Worm (Caenorhabditis elegans) whole organism, young adult: ENCODE measurements around the gene olrn-1.

ENCODE experiments used
- B0019.2 ChIP-seq: fragments of 200-800 bp; sonication (Bioruptor generic); conservative IDR thresholded peaks from 2 replicates; pipeline ENCODE4 v1.3.6; 2022; ENCODE audit warnings: missing genetic modification reagents, missing genetic modification characterization, missing compliant biosample characterization
- B0035.1 ChIP-seq: sonication (generic microtip); optimal IDR thresholded peaks from 2 replicates; lab custom pipeline; 2016; ENCODE audit warnings: missing genetic modification characterization, mild to moderate bottlenecking, missing compliant biosample characterization, missing genotype, missing genetic modification reagents
- C06A6.2 ChIP-seq: fragments of 200-800 bp; sonication (Bioruptor generic); conservative IDR thresholded peaks from 2 replicates; pipeline ENCODE4 v1.3.6; 2022; ENCODE audit warnings: missing genetic modification characterization, missing compliant biosample characterization
- F10E7.11 ChIP-seq: sonication (generic microtip); optimal IDR thresholded peaks from 2 replicates; lab custom pipeline; 2017; ENCODE audit warnings: mild to moderate bottlenecking, missing genetic modification characterization, moderate library complexity, missing compliant biosample characterization
- F37B4.10 ChIP-seq: fragments of 200-800 bp; sonication (Bioruptor generic); IDR thresholded peaks from 2 replicates; pipeline ENCODE4 v1.3.6; 2022; ENCODE audit warnings: missing genetic modification characterization, missing compliant biosample characterization
- F39B2.1 ChIP-seq: fragments of 200-800 bp; sonication (Bioruptor generic); IDR thresholded peaks from 2 replicates; pipeline ENCODE4 v1.3.6; 2022; ENCODE audit warnings: missing genetic modification reagents, missing genetic modification characterization, missing compliant biosample characterization
- F49E8.2 ChIP-seq: sonication (generic microtip); optimal IDR thresholded peaks from 3 replicates; lab custom pipeline; 2017; ENCODE audit warnings: missing genetic modification characterization, mild to moderate bottlenecking, missing compliant biosample characterization, antibody characterized with exemption, moderate library complexity; ENCODE audit not compliant: insufficient read depth
- F52B5.7 ChIP-seq: sonication (generic microtip); optimal IDR thresholded peaks from 2 replicates; lab custom pipeline; 2016; ENCODE audit warnings: mild to moderate bottlenecking, missing genetic modification characterization, missing compliant biosample characterization
- T26A5.8 ChIP-seq: sonication (generic microtip); optimal IDR thresholded peaks from 2 replicates; lab custom pipeline; 2016; ENCODE audit warnings: missing genetic modification characterization, missing compliant biosample characterization
- Y67H2A.10 ChIP-seq: fragments of 200-800 bp; sonication (Bioruptor generic); conservative IDR thresholded peaks from 2 replicates; pipeline ENCODE4 v1.3.6; 2022; ENCODE audit warnings: missing genetic modification reagents, missing genetic modification characterization, missing compliant biosample characterization
- ZK185.1 ChIP-seq: sonication (generic microtip); optimal IDR thresholded peaks from 2 replicates; lab custom pipeline; 2016; ENCODE audit warnings: mild to moderate bottlenecking, missing genetic modification characterization, missing compliant biosample characterization; ENCODE audit not compliant: poor library complexity, severe bottlenecking
- akir-1 ChIP-seq: fragments of 200-800 bp; sonication (Bioruptor generic); optimal IDR thresholded peaks from 2 replicates; lab custom pipeline; 2018; ENCODE audit warnings: mild to moderate bottlenecking, missing genetic modification characterization, moderate library complexity, missing compliant biosample characterization
- aptf-3 ChIP-seq: fragments of 200-800 bp; sonication (Bioruptor generic); IDR thresholded peaks from 2 replicates; pipeline ENCODE4 v1.3.6; 2022; ENCODE audit warnings: missing genetic modification characterization, missing compliant biosample characterization
- attf-5 ChIP-seq: fragments of 200-800 bp; sonication (Bioruptor generic); optimal IDR thresholded peaks from 2 replicates; lab custom pipeline; 2018; ENCODE audit warnings: mild to moderate bottlenecking, missing genetic modification characterization, missing compliant biosample characterization
- cebp-1 ChIP-seq, 2 experiments: fragments of 200-800 bp in 1 of 2; sonication (Bioruptor generic) in 1 of 2; sonication (generic microtip) in 1 of 2; IDR thresholded peaks in 1 of 2; optimal IDR thresholded peaks in 1 of 2; 2 replicates each; pipeline versions ENCODE4 v1.3.6 to Lab custom; 2017 to 2022; ENCODE audit warnings: missing compliant biosample characterization in 2 of 2, missing genetic modification characterization in 2 of 2, mild to moderate bottlenecking in 1 of 2, missing genetic modification reagents in 1 of 2, moderate library complexity in 1 of 2
- ceh-27 ChIP-seq: fragments of 200-800 bp; sonication (Bioruptor generic); optimal IDR thresholded peaks from 2 replicates; lab custom pipeline; 2018; ENCODE audit warnings: mild to moderate bottlenecking, missing genetic modification characterization, moderate library complexity, missing compliant biosample characterization
- die-1 ChIP-seq: sonication (generic microtip); optimal IDR thresholded peaks from 2 replicates; lab custom pipeline; 2016; ENCODE audit warnings: missing genotype, mild to moderate bottlenecking, missing genetic modification characterization, missing compliant biosample characterization
- dox-1 ChIP-seq: fragments of 200-800 bp; sonication (Bioruptor generic); IDR thresholded peaks from 2 replicates; pipeline ENCODE4 v1.3.6; 2022; ENCODE audit warnings: missing genetic modification reagents, missing genetic modification characterization, missing compliant biosample characterization
- dpff-1 ChIP-seq: sonication (generic microtip); optimal IDR thresholded peaks from 2 replicates; lab custom pipeline; 2017; ENCODE audit warnings: mild to moderate bottlenecking, missing genetic modification characterization, missing compliant biosample characterization
- egrh-3 ChIP-seq: fragments of 200-800 bp; sonication (Bioruptor generic); IDR thresholded peaks from 2 replicates; pipeline ENCODE4 v1.3.6; 2022; ENCODE audit warnings: missing genetic modification reagents, missing genetic modification characterization, missing compliant biosample characterization
- hmg-20 ChIP-seq: fragments of 200-800 bp; sonication (Bioruptor generic); IDR thresholded peaks from 2 replicates; pipeline ENCODE4 v1.3.6; 2022; ENCODE audit warnings: missing genetic modification reagents, missing genetic modification characterization, missing compliant biosample characterization
- hsf-1 ChIP-seq: fragments of 200-800 bp; sonication (Bioruptor generic); IDR thresholded peaks from 2 replicates; pipeline ENCODE4 v1.3.6; 2022; ENCODE audit warnings: missing genetic modification reagents, missing genetic modification characterization, missing compliant biosample characterization
- lag-1 ChIP-seq: fragments of 200-800 bp; sonication (Bioruptor generic); IDR thresholded peaks from 2 replicates; pipeline ENCODE4 v1.3.6; 2022; ENCODE audit warnings: missing genetic modification reagents, missing genetic modification characterization, missing compliant biosample characterization
- mcd-1 ChIP-seq: fragments of 200-800 bp; sonication (Bioruptor generic); IDR thresholded peaks from 2 replicates; pipeline ENCODE4 v1.3.6; 2022; ENCODE audit warnings: missing genetic modification reagents, missing genetic modification characterization, missing compliant biosample characterization
- mes-4 ChIP-seq: sonication (generic microtip); optimal IDR thresholded peaks from 2 replicates; lab custom pipeline; 2016; ENCODE audit warnings: missing genotype, missing genetic modification characterization, missing compliant biosample characterization
- nfya-1 ChIP-seq: sonication (generic microtip); optimal IDR thresholded peaks from 2 replicates; lab custom pipeline; 2017; ENCODE audit warnings: antibody characterized with exemption, missing compliant biosample characterization, missing genetic modification characterization, borderline replicate concordance; ENCODE audit not compliant: insufficient read depth
- nfyb-1 ChIP-seq: fragments of 200-800 bp; sonication (Bioruptor generic); IDR thresholded peaks from 2 replicates; pipeline ENCODE4 v1.3.6; 2022; ENCODE audit warnings: missing genetic modification reagents, missing genetic modification characterization, missing compliant biosample characterization
- nhr-120 ChIP-seq: fragments of 200-800 bp; sonication (Bioruptor generic); IDR thresholded peaks from 2 replicates; pipeline ENCODE4 v1.3.6; 2022; ENCODE audit warnings: missing genetic modification characterization, missing compliant biosample characterization
- repo-1 ChIP-seq: sonication (generic microtip); optimal IDR thresholded peaks from 2 replicates; lab custom pipeline; 2017; ENCODE audit warnings: mild to moderate bottlenecking, missing genetic modification characterization, missing compliant biosample characterization
- rpc-1 ChIP-seq, 2 experiments: fragments of 150-350 bp in 1 of 2; sonication (generic microtip) in 1 of 2; optimal IDR thresholded peaks; 2 replicates each; lab custom pipeline; 2014 to 2018; ENCODE audit warnings: missing biosample characterization in 1 of 2, missing genetic modification characterization in 1 of 2, missing genetic modification reagents in 1 of 2, missing genotype in 1 of 2
- sdz-38 ChIP-seq: sonication (generic microtip); optimal IDR thresholded peaks from 2 replicates; lab custom pipeline; 2016; ENCODE audit warnings: missing genotype, missing genetic modification characterization, missing compliant biosample characterization
- tbx-9 ChIP-seq: sonication (generic microtip); optimal IDR thresholded peaks from 2 replicates; lab custom pipeline; 2016; ENCODE audit warnings: borderline replicate concordance, missing genetic modification characterization, inconsistent platforms, missing compliant biosample characterization
- unc-62 ChIP-seq: fragments of 150-350 bp; optimal IDR thresholded peaks from 2 replicates; lab custom pipeline; 2014; ENCODE audit warnings: missing biosample characterization, missing genetic modification reagents, missing genetic modification characterization
- zfh-2 ChIP-seq: fragments of 200-800 bp; sonication (Bioruptor generic); conservative IDR thresholded peaks from 2 replicates; pipeline ENCODE4 v1.3.6; 2022; ENCODE audit warnings: missing genetic modification reagents, missing genetic modification characterization, missing compliant biosample characterization
- zim-3 ChIP-seq: sonication (generic microtip); optimal IDR thresholded peaks from 2 replicates; lab custom pipeline; 2017; ENCODE audit warnings: mild to moderate bottlenecking, missing genetic modification characterization, moderate library complexity, missing compliant biosample characterization

Gene olrn-1

ce11 chrX:15509681-15510080 is 27.8 kb upstream of the olrn-1 start, which contains the start of gene eat-20:
eat-20 (plus strand) TSS chrX:15510011.
- no peak for TF ChIP-seq T26A5.8 (tag; lab: Kevin White, UChicago)
- no peak for TF ChIP-seq cebp-1 (GFP tag; IDR thresholded peaks at IDR 0.05; lab: Robert Waterston, UW)
- TF ChIP-seq cebp-1 (tag; optimal IDR thresholded peaks at IDR 0.05; lab: Kevin White, UChicago): no peak
- no peak for TF ChIP-seq hsf-1 (GFP tag; lab: Robert Waterston, UW)
- no peak for TF ChIP-seq ZK185.1 (tag; lab: Kevin White, UChicago)
- TF ChIP-seq die-1 (tag; lab: Kevin White, UChicago): no peak
- TF ChIP-seq C06A6.2: no peak
- no peak for TF ChIP-seq F49E8.2
- TF ChIP-seq ceh-27 (GFP tag; lab: Kevin White, UChicago): no peak
- no peak for TF ChIP-seq repo-1 (tag; lab: Kevin White, UChicago)
- no peak for TF ChIP-seq Y67H2A.10
- TF ChIP-seq unc-62: no peak
- TF ChIP-seq tbx-9 (tag; lab: Kevin White, UChicago): no peak
- no peak for TF ChIP-seq lag-1 (GFP tag; lab: Robert Waterston, UW)
- no peak for TF ChIP-seq F39B2.1 (GFP tag; lab: Robert Waterston, UW)
- TF ChIP-seq attf-5 (GFP tag; lab: Kevin White, UChicago): no peak
- TF ChIP-seq B0019.2 (GFP tag; lab: Robert Waterston, UW): no peak
- no peak for TF ChIP-seq mes-4 (tag; lab: Kevin White, UChicago)
- no peak for TF ChIP-seq B0035.1 (tag; lab: Kevin White, UChicago)
- TF ChIP-seq F10E7.11 (tag; lab: Kevin White, UChicago): no peak
- no peak for TF ChIP-seq sdz-38 (tag; lab: Kevin White, UChicago)

DNA sequence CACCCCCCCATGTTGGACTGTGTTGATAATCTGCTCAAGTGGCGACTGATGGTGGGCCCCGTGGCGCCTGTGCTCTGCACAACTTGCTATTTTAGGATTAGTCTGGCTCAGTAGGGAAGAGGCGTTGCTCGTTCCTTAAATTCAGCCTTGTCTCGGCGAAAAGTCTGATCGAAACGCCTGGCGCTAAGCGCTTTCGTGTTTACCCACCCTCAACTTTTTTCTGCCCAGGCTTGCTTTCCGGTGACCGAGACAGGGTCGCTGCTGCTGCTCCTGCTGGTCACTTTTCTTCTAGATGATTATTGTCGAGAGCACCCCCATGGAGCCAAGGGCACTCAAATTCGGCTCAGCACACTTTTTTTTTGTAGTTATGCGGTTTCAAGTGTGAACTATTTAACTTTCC is 22.9 kb upstream of the olrn-1 start:
- TF ChIP-seq zfh-2 (GFP tag; lab: Robert Waterston, UW) (peak; percentile 53), ZK185.1 (tag; lab: Kevin White, UChicago) (no peak)

- TF ChIP-seq aptf-3 (peak; percentile 51; the same call in 1 of the 2 replicates), dpff-1 (no peak), zfh-2 (GFP tag; lab: Robert Waterston, UW) (peak; percentile 97), zim-3 (tag; lab: Kevin White, UChicago) (no peak), B0019.2 (GFP tag; lab: Robert Waterston, UW) (no peak), nhr-120 (no peak), nfya-1 (tag; lab: Kevin White, UChicago) (no peak), rpc-1 (optimal IDR thresholded peaks at IDR 0.05; lab: Kevin White, UChicago) (no peak), rpc-1 (tag; optimal IDR thresholded peaks at IDR 0.05; lab: Kevin White, UChicago) (no peak), egrh-3 (GFP tag; lab: Robert Waterston, UW) (peak; percentile 97), F37B4.10 (GFP tag; lab: Robert Waterston, UW) (0 out of 2 replicates have a peak, but pooled peaks have one; percentile 60), unc-62 (no peak), dox-1 (GFP tag; lab: Robert Waterston, UW) (peak; percentile 34; the same call in 1 of the 2 replicates), F52B5.7 (peak; percentile 2), akir-1 (GFP tag; lab: Kevin White, UChicago) (no peak), hmg-20 (GFP tag; lab: Robert Waterston, UW) (no peak), mcd-1 (GFP tag; lab: Robert Waterston, UW) (0 out of 2 replicates have a peak, but pooled peaks have one; percentile 37), nfyb-1 (GFP tag; lab: Robert Waterston, UW) (0 out of 2 replicates have a peak, but pooled peaks have one; percentile 31)
These were observed 21.7 kb upstream of the olrn-1 start for ce11 chrX:15515798-15516197.
